Worm (Caenorhabditis elegans) whole organism, late embryonic: Measurements from ENCODE around the gene F21D12.3.

Experiments
- ama-1 ChIP-seq: fragments of 150-350 bp; optimal IDR thresholded peaks from 2 replicates; lab custom pipeline; 2014
- ceh-45 ChIP-seq: fragments of 200-800 bp; sonication (Bioruptor generic); IDR thresholded peaks from 2 replicates; pipeline ENCODE4 v1.3.6; 2022; ENCODE audit warnings: missing genetic modification reagents, missing genetic modification characterization, missing compliant biosample characterization
- dmd-4 ChIP-seq: sonication (generic microtip); optimal IDR thresholded peaks from 2 replicates; lab custom pipeline; 2016; ENCODE audit warnings: borderline replicate concordance, missing genetic modification characterization, missing compliant biosample characterization
- elt-2 ChIP-seq: sonication (generic microtip); optimal IDR thresholded peaks from 2 replicates; lab custom pipeline; 2016; ENCODE audit warnings: missing genetic modification reagents, missing genetic modification characterization, missing compliant biosample characterization
- elt-4 ChIP-seq: sonication (generic microtip); optimal IDR thresholded peaks from 2 replicates; lab custom pipeline; 2016; ENCODE audit warnings: missing genetic modification characterization, missing compliant biosample characterization
- fax-1 ChIP-seq: sonication (generic microtip); optimal IDR thresholded peaks from 2 replicates; lab custom pipeline; 2016; ENCODE audit warnings: missing genotype, missing genetic modification characterization, missing compliant biosample characterization
- hlh-13 ChIP-seq: fragments of 200-800 bp; sonication (Bioruptor generic); optimal IDR thresholded peaks from 2 replicates; lab custom pipeline; 2018; ENCODE audit warnings: mild to moderate bottlenecking, missing genetic modification characterization, missing compliant biosample characterization
- lin-11 ChIP-seq: fragments of 200-800 bp; sonication (Bioruptor generic); optimal IDR thresholded peaks from 2 replicates; lab custom pipeline; 2018; ENCODE audit warnings: mild to moderate bottlenecking, missing genetic modification characterization, missing compliant biosample characterization
- nfya-1 ChIP-seq: sonication (generic microtip); optimal IDR thresholded peaks from 2 replicates; lab custom pipeline; 2017; ENCODE audit warnings: missing genetic modification characterization, mild to moderate bottlenecking, missing compliant biosample characterization, antibody characterized with exemption, moderate library complexity
- nhr-11 ChIP-seq: fragments of 150-350 bp; optimal IDR thresholded peaks from 2 replicates; lab custom pipeline; 2014; ENCODE audit warnings: missing biosample characterization, missing genetic modification characterization
- nhr-232 ChIP-seq: sonication (generic microtip); optimal IDR thresholded peaks from 2 replicates; lab custom pipeline; 2016; ENCODE audit warnings: missing genetic modification characterization, missing compliant biosample characterization
- pha-2 ChIP-seq: sonication (generic microtip); optimal IDR thresholded peaks from 2 replicates; lab custom pipeline; 2017; ENCODE audit warnings: mild to moderate bottlenecking, missing genetic modification characterization, missing compliant biosample characterization
- ref-2 ChIP-seq: sonication (generic microtip); optimal IDR thresholded peaks from 2 replicates; lab custom pipeline; 2016; ENCODE audit warnings: missing genetic modification characterization, missing compliant biosample characterization

DNA sequence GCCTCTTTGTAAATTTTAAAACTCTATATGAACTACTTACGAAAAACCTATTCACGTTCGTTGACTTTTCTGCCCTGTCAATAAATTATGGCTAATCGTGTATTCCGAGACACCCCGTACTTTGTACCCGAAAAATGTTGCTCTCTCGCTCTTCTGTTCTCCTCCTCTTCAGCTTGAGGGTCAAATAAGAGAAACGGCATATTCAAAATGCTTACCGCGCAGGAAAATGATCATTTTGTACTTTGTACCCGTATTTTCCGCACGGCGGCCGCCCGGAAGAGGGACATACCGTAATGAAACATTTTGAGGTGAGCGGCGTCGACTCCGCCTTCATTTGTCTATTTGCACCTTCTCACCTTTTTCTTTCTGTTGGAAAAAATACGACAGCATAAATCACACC is 19.8 kb upstream of the F21D12.3 start:
- no peak for TF ChIP-seq nfya-1 (tag; lab: Kevin White, UChicago)
- peak; percentile 12 for TF ChIP-seq pha-2 (tag; lab: Kevin White, UChicago)
- no peak for TF ChIP-seq elt-2
- no peak for TF ChIP-seq lin-11 (tag; lab: Kevin White, UChicago)
- TF ChIP-seq elt-4 (tag; lab: Kevin White, UChicago), result no peak
- TF ChIP-seq ceh-45 (GFP tag; lab: Robert Waterston, UW), result no peak
- TF ChIP-seq nhr-11 (tag; lab: Kevin White, UChicago), result no peak
- no peak for TF ChIP-seq ama-1 (lab: Kevin White, UChicago)
- TF ChIP-seq hlh-13 (GFP tag; lab: Kevin White, UChicago), result no peak
- TF ChIP-seq dmd-4 (tag; lab: Kevin White, UChicago), result no peak
- TF ChIP-seq ref-2, result no peak
- TF ChIP-seq fax-1 (tag; lab: Kevin White, UChicago), result no peak
- no peak for TF ChIP-seq nhr-232
